Fruit fly (Drosophila melanogaster): Measurements from ENCODE around the gene hoip.

DNA sequence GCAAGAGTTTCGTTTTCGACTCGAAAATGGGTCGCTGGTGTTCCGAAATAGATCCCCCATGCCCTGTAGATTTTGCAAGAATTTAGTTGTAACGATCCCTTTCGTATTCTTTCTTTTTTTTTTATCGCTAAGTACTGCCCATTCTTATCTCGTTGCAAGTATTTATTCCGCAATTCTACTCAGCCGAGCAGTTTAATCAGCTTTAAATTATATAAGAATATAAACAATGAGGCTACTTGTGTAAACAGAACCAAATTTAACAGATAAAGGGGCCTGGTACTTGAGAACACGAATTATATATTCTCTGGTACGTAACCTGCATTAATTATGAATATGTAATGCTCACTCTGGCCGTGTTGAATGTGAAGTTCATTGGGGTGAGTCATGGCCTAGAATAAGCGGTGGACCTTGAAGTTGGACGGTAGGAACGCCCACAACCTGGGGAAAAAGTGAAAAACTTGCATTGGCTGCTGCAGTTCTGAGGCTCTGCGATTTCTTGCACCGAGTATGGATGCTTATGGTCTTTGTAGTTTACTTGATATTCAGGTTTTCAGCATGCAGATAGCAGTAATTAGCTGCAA lies 8.0 kb downstream of the hoip start:
- TF ChIP-seq D1 (tag; optimal IDR thresholded peaks at IDR 0.05) (no peak), Snoo (tag; optimal IDR thresholded peaks at IDR 0.05) (no peak), Pif1B (GFP tag; optimal IDR thresholded peaks at IDR 0.05) (no peak), CG4496 (GFP tag; IDR thresholded peaks at IDR 0.05) (no peak)

Data from whole organism, pupa.